Worm (Caenorhabditis elegans) whole organism, L1 larva: Measurements from ENCODE around the gene puf-5.

Experiments used
- ceh-82 ChIP-seq, 3 experiments: fragments of 150-350 bp in 1 of 3; sonication (generic microtip) in 2 of 3; optimal IDR thresholded peaks; 2 replicates each; lab custom pipeline; 2014 to 2017; ENCODE audit warnings: missing biosample characterization in 3 of 3, missing genetic modification characterization in 3 of 3
- xbp-1 ChIP-seq: sonication (generic microtip); optimal IDR thresholded peaks from 2 replicates; lab custom pipeline; 2016; ENCODE audit warnings: missing genetic modification characterization, missing compliant biosample characterization

- TF ChIP-seq xbp-1 (tag; lab: Kevin White, UChicago) (no peak), ceh-82 (tag; optimal IDR thresholded peaks at IDR 0.05; lab: Kevin White, UChicago) (no peak)
These were observed 2.3 kb upstream of the puf-5 start, which contains the start of gene F54C9.7 for ce11 chrII:8573044-8573443.
